Worm (Caenorhabditis elegans) whole organism, midembryonic: Measurements from ENCODE around the gene sex-1.

Experiments used
- T22C8.4 ChIP-seq: fragments of 200-800 bp; sonication (Bioruptor generic); IDR thresholded peaks from 2 replicates; pipeline ENCODE4 v1.3.6; 2022; ENCODE audit warnings: missing genetic modification characterization, missing compliant biosample characterization
- cog-1 ChIP-seq: sonication (generic microtip); optimal IDR thresholded peaks from 2 replicates; lab custom pipeline; 2016; ENCODE audit warnings: missing genetic modification characterization, missing compliant biosample characterization
- flt-1 ChIP-seq: fragments of 200-800 bp; sonication (Bioruptor generic); IDR thresholded peaks from 2 replicates; pipeline ENCODE4 v1.3.6; 2022; ENCODE audit warnings: missing genetic modification characterization, missing compliant biosample characterization
- klf-2 ChIP-seq: fragments of 200-800 bp; sonication (Bioruptor generic); conservative IDR thresholded peaks from 2 replicates; pipeline ENCODE4 v1.3.6; 2022; ENCODE audit warnings: missing genetic modification reagents, missing genetic modification characterization, missing compliant biosample characterization
- med-1 ChIP-seq: sonication (generic microtip); optimal IDR thresholded peaks from 2 replicates; lab custom pipeline; 2017; ENCODE audit warnings: missing genetic modification characterization, mild to moderate bottlenecking, missing compliant biosample characterization, antibody characterized with exemption, missing genetic modification reagents; ENCODE audit not compliant: insufficient read depth
- ref-1 ChIP-seq: fragments of 200-800 bp; sonication (Bioruptor generic); conservative IDR thresholded peaks from 2 replicates; pipeline ENCODE4 v1.3.6; 2022; ENCODE audit warnings: missing genetic modification reagents, missing genetic modification characterization, missing compliant biosample characterization
- ztf-23 ChIP-seq: fragments of 200-800 bp; sonication (Bioruptor generic); IDR thresholded peaks from 2 replicates; pipeline ENCODE4 v1.3.6; 2022; ENCODE audit warnings: missing genetic modification reagents, missing genetic modification characterization, missing compliant biosample characterization

ce11 chrX:10163212-10163611, 42.0 kb downstream of the sex-1 start:
- TF ChIP-seq med-1 (GFP tag; lab: Kevin White, UChicago) = no peak
- TF ChIP-seq ztf-23 (GFP tag; lab: Robert Waterston, UW) = no peak
- TF ChIP-seq cog-1 (tag; lab: Kevin White, UChicago) = no peak
- no peak for TF ChIP-seq klf-2
- no peak for TF ChIP-seq flt-1 (GFP tag; lab: Robert Waterston, UW)
- TF ChIP-seq T22C8.4 (GFP tag; lab: Robert Waterston, UW) = no peak
- TF ChIP-seq ref-1 (GFP tag; lab: Robert Waterston, UW) = no peak
